Worm (Caenorhabditis elegans) whole organism, young adult: ENCODE measurements around the gene Y110A2AL.5.

Experiments
- F33H1.4 ChIP-seq: fragments of 200-800 bp; sonication (Bioruptor generic); IDR thresholded peaks from 2 replicates; pipeline ENCODE4 v1.3.6; 2022; ENCODE audit warnings: missing genetic modification reagents, missing genetic modification characterization, missing compliant biosample characterization
- K11D2.4 ChIP-seq: fragments of 200-800 bp; sonication (Bioruptor generic); IDR thresholded peaks from 2 replicates; pipeline ENCODE4 v1.3.6; 2022; ENCODE audit warnings: missing genetic modification reagents, missing genetic modification characterization, missing compliant biosample characterization
- aptf-3 ChIP-seq: fragments of 200-800 bp; sonication (Bioruptor generic); IDR thresholded peaks from 2 replicates; pipeline ENCODE4 v1.3.6; 2022; ENCODE audit warnings: missing genetic modification characterization, missing compliant biosample characterization
- unc-62 ChIP-seq: fragments of 150-350 bp; optimal IDR thresholded peaks from 2 replicates; lab custom pipeline; 2014; ENCODE audit warnings: missing biosample characterization, missing genetic modification reagents, missing genetic modification characterization
- ztf-28 ChIP-seq: fragments of 200-800 bp; sonication (Bioruptor generic); IDR thresholded peaks from 2 replicates; pipeline ENCODE4 v1.3.6; 2022; ENCODE audit warnings: missing genetic modification reagents, missing genetic modification characterization, missing compliant biosample characterization

- no peak for TF ChIP-seq F33H1.4 (GFP tag; lab: Robert Waterston, UW)
- TF ChIP-seq K11D2.4 (GFP tag; lab: Robert Waterston, UW): no peak
- no peak for TF ChIP-seq ztf-28 (GFP tag; lab: Robert Waterston, UW)
- TF ChIP-seq unc-62: no peak
- TF ChIP-seq aptf-3 (GFP tag; lab: Robert Waterston, UW): no peak
These were observed 1.7 kb upstream of the Y110A2AL.5 start for ce11 chrII:2862557-2863035.
